Worm (Caenorhabditis elegans): ENCODE data around the gene C34F6.12.

- no peak for TF ChIP-seq T22C8.4 (GFP tag; IDR thresholded peaks at IDR 0.05)
- no peak for TF ChIP-seq klf-2 (GFP tag; conservative IDR thresholded peaks at IDR 0.05)
- TF ChIP-seq flt-1 (GFP tag; IDR thresholded peaks at IDR 0.05), result no peak
- no peak for TF ChIP-seq cog-1 (tag; optimal IDR thresholded peaks at IDR 0.05)
- no peak; the same call in 1 of the 2 replicates for TF ChIP-seq tab-1 (GFP tag; IDR thresholded peaks at IDR 0.05)
- no peak for TF ChIP-seq ref-1 (GFP tag; conservative IDR thresholded peaks at IDR 0.05)
- TF ChIP-seq med-1 (GFP tag; optimal IDR thresholded peaks at IDR 0.05; ENCODE audit: insufficient read depth), result no peak
- TF ChIP-seq ztf-23 (GFP tag; IDR thresholded peaks at IDR 0.05), result no peak
- TF ChIP-seq ztf-29 (GFP tag; IDR thresholded peaks at IDR 0.05), result no peak
Observed at ce11 chrX:11193670-11194069, 32.8 kb downstream of the C34F6.12 start.

All from whole organism, midembryonic.